Fruit fly (Drosophila melanogaster) Kc167 (cell line): ENCODE data around the gene Mcm10.

Experiments
- Myc ChIP-seq: fragments of >200 bp; optimal IDR thresholded peaks from 2 replicates; lab custom pipeline; 2017; ENCODE audit warnings: missing external identifiers
- Sin3A ChIP-seq: fragments of >200 bp; optimal IDR thresholded peaks from 2 replicates; lab custom pipeline; 2018; ENCODE audit warnings: missing external identifiers
- h ChIP-seq: fragments of >200 bp; optimal IDR thresholded peaks from 3 replicates; lab custom pipeline; 2018; ENCODE audit warnings: missing external identifiers
- insv ChIP-seq: fragments of >200 bp; optimal IDR thresholded peaks from 3 replicates; lab custom pipeline; 2018; ENCODE audit warnings: missing external identifiers
- psq ChIP-seq: fragments of >200 bp; optimal IDR thresholded peaks from 2 replicates; lab custom pipeline; 2017; ENCODE audit warnings: missing external identifiers
- ttk ChIP-seq: sonication (Bioruptor generic); optimal IDR thresholded peaks from 2 replicates; lab custom pipeline; 2017; ENCODE audit warnings: missing external identifiers

The Mcm10 gene

DNA sequence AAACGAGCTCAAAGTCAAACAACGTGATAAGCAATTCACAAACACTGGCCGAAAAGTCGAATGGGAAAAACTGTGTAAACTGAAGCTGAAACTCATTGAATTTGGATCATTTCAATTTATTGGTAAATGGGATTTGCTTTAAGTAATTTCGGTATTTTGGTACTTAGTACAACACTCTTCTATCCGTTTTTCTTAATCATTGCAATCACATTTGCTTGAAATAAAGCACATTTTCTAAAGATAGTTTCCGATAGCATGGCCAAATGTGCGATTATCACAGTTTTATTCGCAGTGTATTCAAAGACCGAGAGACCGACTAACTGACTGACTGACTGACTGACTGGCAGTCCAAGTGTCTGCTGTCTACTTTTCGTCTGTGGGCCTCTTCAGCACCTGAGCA, 16.8 kb downstream of the Mcm10 start:
- TF ChIP-seq ttk (lab: Kevin White, UChicago) (no peak), psq (lab: Kevin White, UChicago) (no peak), Sin3A (no peak), insv (lab: Kevin White, UChicago) (no peak), Myc (lab: Kevin White, UChicago) (no peak), h (lab: Kevin White, UChicago) (no peak)

dm6 chr2L:21197178-21197577, 17.4 kb downstream of the Mcm10 start:
- no peak for TF ChIP-seq Sin3A
- TF ChIP-seq psq (lab: Kevin White, UChicago): no peak
- TF ChIP-seq ttk (lab: Kevin White, UChicago): no peak
- TF ChIP-seq h (lab: Kevin White, UChicago): no peak
- no peak for TF ChIP-seq insv (lab: Kevin White, UChicago)
- no peak for TF ChIP-seq Myc (lab: Kevin White, UChicago)

DNA sequence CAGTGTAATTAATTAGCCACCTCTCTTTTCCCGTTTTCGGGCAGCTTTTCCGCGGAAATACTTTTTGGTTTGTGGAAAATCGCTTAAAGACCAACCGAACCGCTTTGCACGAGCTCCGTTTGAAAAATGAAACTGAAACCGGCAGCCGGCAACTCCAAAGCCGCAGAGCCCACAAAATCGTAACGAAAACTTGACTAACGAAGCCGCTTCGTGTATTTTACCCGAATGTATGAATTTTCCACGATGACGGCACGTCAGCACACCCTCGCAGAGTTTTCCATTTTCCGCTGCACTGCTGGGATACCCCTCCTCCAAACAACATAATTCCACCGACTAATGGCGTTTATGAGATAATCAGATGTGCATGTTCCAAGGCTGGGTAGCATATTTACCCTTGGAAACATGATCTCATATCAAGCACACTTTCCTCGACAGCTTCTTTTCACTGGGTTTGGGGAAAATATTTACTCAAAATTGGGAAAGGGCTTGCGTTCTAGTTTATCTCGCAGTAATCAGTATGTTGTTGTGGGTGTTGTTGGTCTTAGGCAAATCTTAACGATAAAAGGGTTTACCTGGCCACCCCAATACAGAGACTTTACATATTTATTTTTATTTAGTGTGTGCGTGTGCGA, 19.0 kb downstream of the Mcm10 start, which contains the start of gene Ret:
Gene Ret, minus strand, starts transcription at position 130 of the 632 bp plus-strand sequence.
- TF ChIP-seq ttk (lab: Kevin White, UChicago) (no peak), Myc (lab: Kevin White, UChicago) (no peak), psq (lab: Kevin White, UChicago) (no peak), Sin3A (no peak), insv (lab: Kevin White, UChicago) (no peak), h (lab: Kevin White, UChicago) (no peak)

- TF ChIP-seq ttk (lab: Kevin White, UChicago) (no peak), Sin3A (no peak), Myc (lab: Kevin White, UChicago) (no peak), h (lab: Kevin White, UChicago) (no peak), insv (lab: Kevin White, UChicago) (no peak)
Measured at dm6 chr2L:21200275-21200674, 20.5 kb downstream of the Mcm10 start, which contains the start of gene CG31624. TSS of gene CG31624 (minus strand) at chr2L:21200375.

- TF ChIP-seq insv (lab: Kevin White, UChicago): no peak
- no peak for TF ChIP-seq ttk (lab: Kevin White, UChicago)
- no peak for TF ChIP-seq Sin3A
- no peak for TF ChIP-seq h (lab: Kevin White, UChicago)
- no peak for TF ChIP-seq psq (lab: Kevin White, UChicago)
Measured at dm6 chr2L:21202702-21203101, 23.0 kb downstream of the Mcm10 start, which contains the start of gene CG31988. TSS of gene CG31988 (minus strand) at chr2L:21202802.

DNA sequence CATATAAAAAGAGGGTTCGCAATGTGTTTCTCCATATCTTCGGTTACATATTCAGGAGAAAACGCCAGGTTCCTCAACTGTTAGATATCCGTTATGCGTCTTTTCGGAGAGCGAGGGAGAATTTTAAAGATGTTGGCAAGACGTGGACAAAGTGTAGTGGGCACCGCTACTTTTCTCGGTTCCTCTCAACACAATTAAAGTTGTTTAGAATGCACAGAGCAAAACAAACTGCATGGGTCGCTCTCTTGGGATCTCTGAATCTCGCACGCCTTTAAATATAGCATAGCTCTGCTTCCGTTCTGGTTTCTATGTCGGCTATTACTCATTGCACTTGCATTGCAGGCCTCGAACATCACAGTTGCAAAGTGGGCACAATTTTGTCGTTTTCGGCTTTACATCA, 26.5 kb downstream of the Mcm10 start, which contains the start of gene clumsy:
Gene clumsy, plus strand, starts transcription at position 301 of the 400 bp plus-strand sequence.
- TF ChIP-seq psq (lab: Kevin White, UChicago) (no peak), h (lab: Kevin White, UChicago) (no peak), Sin3A (no peak), ttk (lab: Kevin White, UChicago) (no peak), Myc (lab: Kevin White, UChicago) (no peak), insv (lab: Kevin White, UChicago) (no peak)

DNA sequence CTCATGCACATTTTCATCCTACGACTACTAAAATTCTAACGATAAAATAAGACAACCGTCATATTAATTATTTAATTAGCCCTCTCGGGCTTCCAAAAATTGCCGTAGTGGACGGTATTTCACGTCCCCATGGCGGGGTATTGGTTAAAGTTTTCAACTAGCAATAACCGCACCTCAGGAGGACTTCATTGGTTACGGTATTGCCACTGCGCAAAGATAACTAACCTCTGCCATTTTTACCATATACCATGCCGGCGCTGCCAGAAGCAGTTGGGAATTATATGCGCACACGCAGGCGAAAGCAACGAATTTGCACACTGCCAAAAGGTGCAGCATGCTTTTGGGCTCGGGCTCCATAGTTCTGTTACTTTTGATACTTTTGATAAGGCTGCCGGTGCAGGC, 35.2 kb downstream of the Mcm10 start:
- TF ChIP-seq psq (lab: Kevin White, UChicago): no peak
- no peak for TF ChIP-seq Myc (lab: Kevin White, UChicago)

- TF ChIP-seq Sin3A (no peak), psq (lab: Kevin White, UChicago) (no peak), h (lab: Kevin White, UChicago) (no peak), Myc (lab: Kevin White, UChicago) (no peak), ttk (lab: Kevin White, UChicago) (no peak), insv (lab: Kevin White, UChicago) (no peak)
Measured at dm6 chr2L:21218240-21218911, 38.6 kb downstream of the Mcm10 start, which contains the start of gene CG8679. TSS of gene CG8679 (minus strand) at chr2L:21218544.

DNA sequence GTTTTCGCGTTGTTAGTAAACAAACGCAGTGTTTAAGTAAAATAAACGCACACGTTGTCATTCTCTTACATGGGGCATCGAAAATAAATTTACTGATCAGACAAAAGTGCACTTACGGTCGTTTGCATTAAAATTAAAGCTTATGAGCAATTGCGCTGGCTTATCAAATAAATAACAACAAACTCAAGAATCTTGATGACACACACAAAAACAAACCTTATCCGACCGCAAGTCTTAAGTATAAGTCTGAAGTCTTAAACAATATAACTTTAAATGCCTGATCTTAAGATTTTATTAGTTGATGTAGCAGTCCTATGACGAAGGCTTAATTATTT, 39.1 kb downstream of the Mcm10 start:
- TF ChIP-seq insv (lab: Kevin White, UChicago) (no peak), h (lab: Kevin White, UChicago) (no peak), Sin3A (no peak), Myc (lab: Kevin White, UChicago) (no peak)

DNA sequence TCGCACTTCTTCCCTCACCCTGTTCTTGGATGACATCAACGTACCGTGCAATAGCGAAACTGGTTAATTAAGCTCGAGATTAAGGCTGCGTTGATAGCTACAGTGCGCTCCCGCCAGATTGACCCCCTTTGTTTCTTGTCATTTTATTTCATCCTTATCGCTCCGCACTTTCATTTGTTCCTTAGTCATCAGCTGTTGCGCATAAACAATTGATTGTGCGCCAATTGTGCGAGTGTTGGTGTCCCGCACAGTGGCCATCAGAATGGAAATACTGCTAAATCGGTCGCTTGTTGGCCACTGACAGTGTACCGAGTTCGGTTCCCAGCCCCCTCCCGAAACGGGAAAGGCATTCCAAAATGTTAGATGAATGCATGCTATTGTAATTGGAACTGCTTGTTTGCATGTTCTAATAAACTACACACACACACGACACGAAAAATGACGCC, 39.9 kb downstream of the Mcm10 start:
- TF ChIP-seq Myc (lab: Kevin White, UChicago): no peak
- TF ChIP-seq insv (lab: Kevin White, UChicago): no peak
- TF ChIP-seq psq (lab: Kevin White, UChicago): no peak
- TF ChIP-seq Sin3A: no peak

dm6 chr2L:21220396-21220795, 40.7 kb downstream of the Mcm10 start, which contains the start of gene Atg18b:
TSS of gene Atg18b (minus strand) at chr2L:21220572.
- TF ChIP-seq insv (lab: Kevin White, UChicago) (no peak), psq (lab: Kevin White, UChicago) (no peak), ttk (lab: Kevin White, UChicago) (no peak), Myc (lab: Kevin White, UChicago) (no peak), h (lab: Kevin White, UChicago) (no peak)

DNA sequence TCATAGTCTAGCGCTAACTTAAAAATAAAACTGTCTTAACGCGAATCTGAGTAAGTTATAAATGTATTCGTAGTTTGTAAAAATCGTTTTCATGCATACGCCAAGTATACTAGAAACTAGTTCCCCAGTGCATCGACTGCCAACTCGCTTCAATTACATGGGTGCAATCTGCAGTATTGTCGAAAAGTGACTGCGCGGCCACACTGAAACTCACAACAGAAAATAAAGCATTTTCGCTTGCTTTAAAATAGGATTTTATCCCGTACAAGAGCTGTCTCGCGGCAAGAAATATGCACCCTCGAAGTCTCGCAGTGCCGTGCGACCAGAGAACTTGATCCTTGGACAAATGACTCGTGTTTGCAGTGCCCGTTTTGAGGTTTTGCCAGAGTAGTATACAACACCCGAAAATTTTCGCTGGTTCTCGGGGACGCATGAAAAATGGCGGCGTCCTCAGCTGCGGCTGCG, 41.4 kb downstream of the Mcm10 start, which contains the start of gene CG8677:
Gene CG8677, plus strand, starts transcription at position 199 of the 465 bp plus-strand sequence.
- no peak for TF ChIP-seq Sin3A
- TF ChIP-seq psq (lab: Kevin White, UChicago): no peak
- TF ChIP-seq ttk (lab: Kevin White, UChicago): no peak
- TF ChIP-seq insv (lab: Kevin White, UChicago): no peak
- no peak for TF ChIP-seq Myc (lab: Kevin White, UChicago)
- no peak for TF ChIP-seq h (lab: Kevin White, UChicago)
